Worm (Caenorhabditis elegans) whole organism, L4 larva: Measurements from ENCODE around the gene mre-11.

ENCODE experiments used
- D1046.2 ChIP-seq: fragments of 200-800 bp; sonication (Bioruptor generic); IDR thresholded peaks from 2 replicates; pipeline ENCODE4 v1.3.6; 2022; ENCODE audit warnings: missing genetic modification characterization, missing compliant biosample characterization
- F49E8.2 ChIP-seq: sonication (generic microtip); optimal IDR thresholded peaks from 2 replicates; lab custom pipeline; 2016; ENCODE audit warnings: missing compliant biosample characterization, mild to moderate bottlenecking, missing genetic modification characterization, borderline replicate concordance
- Y5F2A.4 ChIP-seq: fragments of 200-800 bp; sonication (Bioruptor generic); optimal IDR thresholded peaks from 2 replicates; lab custom pipeline; 2018; ENCODE audit warnings: mild to moderate bottlenecking, missing genetic modification characterization, missing compliant biosample characterization
- ZK337.2 ChIP-seq: fragments of 200-800 bp; sonication (Bioruptor generic); IDR thresholded peaks from 2 replicates; pipeline ENCODE4 v1.3.6; 2022; ENCODE audit warnings: missing genetic modification reagents, missing genetic modification characterization, missing compliant biosample characterization
- ama-1 ChIP-seq: fragments of 150-350 bp; optimal IDR thresholded peaks from 2 replicates; lab custom pipeline; 2014; ENCODE audit warnings: inconsistent platforms, mixed read lengths
- ceh-20 ChIP-seq: fragments of 200-800 bp; sonication (Bioruptor generic); IDR thresholded peaks from 2 replicates; pipeline ENCODE4 v1.3.6; 2022; ENCODE audit warnings: missing genetic modification reagents, missing genetic modification characterization, missing compliant biosample characterization
- ceh-28 ChIP-seq: fragments of 150-350 bp; optimal IDR thresholded peaks from 2 replicates; lab custom pipeline; 2014; ENCODE audit warnings: missing biosample characterization, missing genetic modification reagents, missing genetic modification characterization
- ces-1 ChIP-seq: fragments of 150-350 bp; sonication (generic microtip); optimal IDR thresholded peaks from 4 replicates; lab custom pipeline; 2014; ENCODE audit warnings: missing biosample characterization, missing genetic modification reagents, missing genetic modification characterization
- dpl-1 ChIP-seq: fragments of 150-350 bp; optimal IDR thresholded peaks from 2 replicates; lab custom pipeline; 2014; ENCODE audit warnings: missing biosample characterization, missing genetic modification reagents, missing genetic modification characterization
- dve-1 ChIP-seq: sonication (generic microtip); optimal IDR thresholded peaks from 2 replicates; lab custom pipeline; 2017; ENCODE audit warnings: antibody characterized with exemption, mild to moderate bottlenecking, missing genetic modification characterization, missing compliant biosample characterization; ENCODE audit not compliant: insufficient read depth
- gei-8 ChIP-seq: fragments of 200-800 bp; sonication (Bioruptor generic); optimal IDR thresholded peaks from 2 replicates; lab custom pipeline; 2018; ENCODE audit warnings: mild to moderate bottlenecking, missing genetic modification characterization, missing compliant biosample characterization
- hlh-11 ChIP-seq: fragments of 200-800 bp; sonication (Bioruptor generic); optimal IDR thresholded peaks from 2 replicates; lab custom pipeline; 2018; ENCODE audit warnings: mild to moderate bottlenecking, missing genetic modification characterization, missing compliant biosample characterization
- hlh-30 ChIP-seq: sonication (generic microtip); optimal IDR thresholded peaks from 2 replicates; lab custom pipeline; 2017; ENCODE audit warnings: antibody characterized with exemption, mild to moderate bottlenecking, missing genetic modification characterization, missing compliant biosample characterization; ENCODE audit not compliant: insufficient read depth
- hmg-1.1 ChIP-seq: fragments of 200-800 bp; sonication (Bioruptor generic); IDR thresholded peaks from 2 replicates; pipeline ENCODE4 v1.3.6; 2022; ENCODE audit warnings: missing genetic modification reagents, missing genetic modification characterization, missing compliant biosample characterization
- jun-1 ChIP-seq: fragments of 150-350 bp; optimal IDR thresholded peaks from 2 replicates; lab custom pipeline; 2014; ENCODE audit warnings: missing biosample characterization, missing genetic modification reagents, missing genetic modification characterization
- lin-13 ChIP-seq: fragments of 150-350 bp; optimal IDR thresholded peaks from 2 replicates; lab custom pipeline; 2014; ENCODE audit warnings: missing biosample characterization, missing genetic modification reagents, missing genetic modification characterization
- lin-15B ChIP-seq: fragments of 150-350 bp; sonication (generic microtip); optimal IDR thresholded peaks from 3 replicates; lab custom pipeline; 2014; ENCODE audit warnings: missing biosample characterization, missing genetic modification characterization
- lin-38 ChIP-seq: fragments of 200-800 bp; sonication (Bioruptor generic); IDR thresholded peaks from 2 replicates; pipeline ENCODE4 v1.3.6; 2022; ENCODE audit warnings: missing genetic modification reagents, missing genetic modification characterization, missing compliant biosample characterization
- lir-3 ChIP-seq: sonication (generic microtip); optimal IDR thresholded peaks from 2 replicates; lab custom pipeline; 2016; ENCODE audit warnings: mild to moderate bottlenecking, missing genetic modification characterization, missing compliant biosample characterization
- lsy-2 ChIP-seq, 2 experiments: fragments of 150-350 bp in 1 of 2; sonication (generic microtip) in 1 of 2; optimal IDR thresholded peaks; 2 replicates each; lab custom pipeline; 2014 to 2017; ENCODE audit warnings: missing biosample characterization in 2 of 2, missing genetic modification characterization in 2 of 2
- mdl-1 ChIP-seq, 2 experiments: fragments of 150-350 bp in 1 of 2; sonication (generic microtip) in 1 of 2; optimal IDR thresholded peaks; 2 replicates each; lab custom pipeline; 2014 to 2017; ENCODE audit warnings: missing biosample characterization in 2 of 2, missing genetic modification characterization in 2 of 2
- mdt-29 ChIP-seq: fragments of 200-800 bp; sonication (Bioruptor generic); IDR thresholded peaks from 2 replicates; pipeline ENCODE4 v1.3.6; 2022; ENCODE audit warnings: missing genetic modification reagents, missing genetic modification characterization, missing compliant biosample characterization
- mes-2 ChIP-seq: sonication (generic microtip); optimal IDR thresholded peaks from 2 replicates; lab custom pipeline; 2016; ENCODE audit warnings: missing genotype, mild to moderate bottlenecking, missing genetic modification characterization, missing compliant biosample characterization; ENCODE audit not compliant: poor library complexity, severe bottlenecking
- nhr-111 ChIP-seq: fragments of 200-800 bp; sonication (Bioruptor generic); optimal IDR thresholded peaks from 2 replicates; lab custom pipeline; 2018; ENCODE audit warnings: mild to moderate bottlenecking, missing genetic modification characterization, missing compliant biosample characterization
- nhr-28 ChIP-seq: fragments of 150-350 bp; optimal IDR thresholded peaks from 2 replicates; lab custom pipeline; 2014; ENCODE audit warnings: missing biosample characterization, missing genetic modification characterization
- nhr-76 ChIP-seq: fragments of 150-350 bp; optimal IDR thresholded peaks from 2 replicates; lab custom pipeline; 2014; ENCODE audit warnings: missing biosample characterization, missing genetic modification characterization
- php-3 ChIP-seq: fragments of 200-800 bp; sonication (Bioruptor generic); IDR thresholded peaks from 2 replicates; pipeline ENCODE4 v1.3.6; 2022; ENCODE audit warnings: missing genetic modification reagents, missing genetic modification characterization, missing compliant biosample characterization
- set-16 ChIP-seq: fragments of 200-800 bp; sonication (Bioruptor generic); IDR thresholded peaks from 2 replicates; pipeline ENCODE4 v1.3.6; 2022; ENCODE audit warnings: missing genetic modification reagents, missing genetic modification characterization, missing compliant biosample characterization
- skn-1 ChIP-seq: fragments of 150-350 bp; optimal IDR thresholded peaks from 2 replicates; lab custom pipeline; 2014; ENCODE audit warnings: missing biosample characterization, missing genetic modification characterization
- snpc-4 ChIP-seq: fragments of 150-350 bp; optimal IDR thresholded peaks from 2 replicates; lab custom pipeline; 2014; ENCODE audit warnings: missing biosample characterization, missing genetic modification characterization
- unc-62 ChIP-seq, 3 experiments: fragments of 150-350 bp in 1 of 3; sonication (generic microtip); optimal IDR thresholded peaks in 2 of 3; peaks in 1 of 3; 1 replicate in 1 of 3; 2 replicates in 2 of 3; lab custom pipeline; 2014 to 2017; ENCODE audit warnings: missing biosample characterization in 3 of 3, missing genetic modification characterization in 3 of 3, missing genetic modification reagents in 3 of 3, missing genotype in 1 of 3
- vab-7 ChIP-seq: fragments of 200-800 bp; sonication (Bioruptor generic); IDR thresholded peaks from 2 replicates; pipeline ENCODE4 v1.3.6; 2022; ENCODE audit warnings: missing genetic modification reagents, missing genetic modification characterization, missing compliant biosample characterization
- zag-1 ChIP-seq: fragments of 150-350 bp; optimal IDR thresholded peaks from 2 replicates; lab custom pipeline; 2014; ENCODE audit warnings: missing biosample characterization, missing genetic modification characterization
- zfp-2 ChIP-seq: sonication (generic microtip); optimal IDR thresholded peaks from 2 replicates; lab custom pipeline; 2016; ENCODE audit warnings: mild to moderate bottlenecking, missing genetic modification characterization, missing compliant biosample characterization
- zip-11 ChIP-seq: fragments of 200-800 bp; sonication (Bioruptor generic); IDR thresholded peaks from 2 replicates; pipeline ENCODE4 v1.3.6; 2022; ENCODE audit warnings: missing genetic modification characterization, missing compliant biosample characterization
- ztf-11 ChIP-seq: fragments of 150-350 bp; optimal IDR thresholded peaks from 2 replicates; lab custom pipeline; 2014; ENCODE audit warnings: missing biosample characterization, missing genetic modification characterization

The mre-11 gene

ce11 chrV:10721912-10722426 lies 14.7 kb downstream of the mre-11 start (continued):
- peak; percentile 75 for TF ChIP-seq set-16 (GFP tag; lab: Robert Waterston, UW)
- no peak for TF ChIP-seq zag-1 (tag; lab: Kevin White, UChicago)
- peak; percentile 55; the same call in 1 of the 2 replicates for TF ChIP-seq hmg-1.1

DNA sequence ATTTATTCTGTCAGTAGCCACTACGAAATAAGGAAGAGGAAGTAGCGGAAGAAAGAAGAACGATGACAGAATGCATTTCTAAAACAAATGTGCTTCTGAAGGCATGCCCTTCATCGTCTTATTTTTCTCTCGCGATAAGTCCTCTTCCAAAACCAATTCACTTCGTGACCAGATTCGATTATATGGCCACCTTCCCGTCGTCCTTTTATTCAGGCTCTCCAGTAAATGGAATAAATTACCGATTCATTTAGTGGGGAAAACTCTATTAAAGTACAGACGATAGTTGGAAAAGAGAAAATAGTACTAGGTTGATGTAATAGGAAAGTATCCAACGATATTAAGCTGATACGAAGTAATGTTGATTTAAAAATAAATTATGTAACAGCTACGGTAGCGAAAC lies 15.4 kb downstream of the mre-11 start:
- TF ChIP-seq zfp-2 (no peak), ces-1 (peak; percentile 86)

DNA sequence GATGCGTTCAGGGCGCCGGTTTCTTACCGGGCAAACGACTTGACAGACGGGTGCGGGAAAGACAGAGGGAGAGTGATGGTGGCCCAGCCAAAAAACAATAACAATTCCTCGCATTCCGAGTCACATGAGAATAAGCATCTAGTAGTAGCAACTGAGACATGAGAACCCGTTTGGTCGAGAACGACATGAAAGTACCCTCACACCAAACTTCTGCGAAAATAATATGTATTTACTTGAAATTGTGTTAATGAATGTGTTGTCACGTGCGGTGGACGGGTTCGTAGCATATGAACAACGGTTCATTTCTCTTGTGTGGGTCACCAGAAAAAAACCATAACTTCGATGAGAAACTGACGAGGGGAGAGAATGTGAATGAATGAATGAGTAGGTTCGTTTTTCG lies 15.8 kb downstream of the mre-11 start:
- TF ChIP-seq mdl-1 (tag; optimal IDR thresholded peaks at IDR 0.05; lab: Kevin White, UChicago): peak in 1 of 2 experiments; percentile 49
- TF ChIP-seq skn-1: no peak
- TF ChIP-seq snpc-4 (tag; lab: Kevin White, UChicago): no peak
- no peak for TF ChIP-seq mdt-29 (GFP tag; lab: Robert Waterston, UW)
- no peak for TF ChIP-seq jun-1 (tag; lab: Kevin White, UChicago)
- TF ChIP-seq ZK337.2 (GFP tag; lab: Robert Waterston, UW): no peak
- TF ChIP-seq lir-3 (tag; lab: Kevin White, UChicago): no peak
- TF ChIP-seq hlh-11 (tag; lab: Kevin White, UChicago): no peak
- TF ChIP-seq gei-8 (GFP tag; lab: Kevin White, UChicago): no peak
- no peak for TF ChIP-seq dpl-1 (GFP tag; lab: Kevin White, UChicago)
- TF ChIP-seq php-3 (GFP tag; lab: Robert Waterston, UW): no peak
- TF ChIP-seq nhr-28 (tag; lab: Kevin White, UChicago): peak; percentile 4
- no peak for TF ChIP-seq zip-11 (GFP tag; lab: Robert Waterston, UW)
- TF ChIP-seq ama-1: no peak
- TF ChIP-seq lin-15B (tag; lab: Kevin White, UChicago): no peak
- TF ChIP-seq lin-13: no peak
- TF ChIP-seq nhr-111 (GFP tag; lab: Kevin White, UChicago): no peak
- no peak for TF ChIP-seq ceh-28
- peak in 1 of 2 experiments; percentile 26 for TF ChIP-seq unc-62 (GFP tag; optimal IDR thresholded peaks at IDR 0.05 in 1 of 2; lab: Kevin White, UChicago)
- TF ChIP-seq unc-62 (tag; optimal IDR thresholded peaks at IDR 0.05; lab: Kevin White, UChicago): no peak
- TF ChIP-seq hlh-30 (tag; lab: Kevin White, UChicago): peak; percentile 65
- no peak for TF ChIP-seq ztf-11 (tag; lab: Kevin White, UChicago)
- TF ChIP-seq vab-7 (GFP tag; lab: Robert Waterston, UW): no peak
- no peak for TF ChIP-seq nhr-76
- TF ChIP-seq dve-1 (tag; lab: Kevin White, UChicago): peak; percentile 6
- TF ChIP-seq F49E8.2 (tag; lab: Kevin White, UChicago): no peak
- no peak for TF ChIP-seq D1046.2 (GFP tag; lab: Robert Waterston, UW)

- TF ChIP-seq unc-62 (GFP tag; optimal IDR thresholded peaks at IDR 0.05 in 1 of 2; lab: Kevin White, UChicago) (peak in 1 of 2 experiments; percentile 80), unc-62 (tag; optimal IDR thresholded peaks at IDR 0.05; lab: Kevin White, UChicago) (no peak), lin-38 (GFP tag; lab: Robert Waterston, UW) (no peak), D1046.2 (GFP tag; lab: Robert Waterston, UW) (no peak), mes-2 (tag; lab: Kevin White, UChicago) (no peak), Y5F2A.4 (GFP tag; lab: Kevin White, UChicago) (no peak), lsy-2 (tag; optimal IDR thresholded peaks at IDR 0.05; lab: Kevin White, UChicago) (no peak), ceh-20 (GFP tag; lab: Robert Waterston, UW) (peak; percentile 21; the same call in 1 of the 2 replicates)
- TF ChIP-seq, all 104 proteins: peak for 2
These were observed 16.3 kb downstream of the mre-11 start for ce11 chrV:10720303-10720847.
